Worm (Caenorhabditis elegans) whole organism, late embryonic: Measurements from ENCODE around the gene mrpl-10.

Experiments used
- T23F11.4 ChIP-seq: fragments of 200-800 bp; sonication (Bioruptor generic); optimal IDR thresholded peaks from 2 replicates; lab custom pipeline; 2018; ENCODE audit warnings: mild to moderate bottlenecking, missing genetic modification characterization, missing compliant biosample characterization
- nhr-232 ChIP-seq: sonication (generic microtip); optimal IDR thresholded peaks from 2 replicates; lab custom pipeline; 2016; ENCODE audit warnings: missing genetic modification characterization, missing compliant biosample characterization
- unc-86 ChIP-seq: sonication (generic microtip); optimal IDR thresholded peaks from 2 replicates; lab custom pipeline; 2016; ENCODE audit warnings: missing genetic modification characterization, missing compliant biosample characterization

- TF ChIP-seq T23F11.4 (GFP tag; lab: Kevin White, UChicago) (no peak), nhr-232 (no peak), unc-86 (tag; lab: Kevin White, UChicago) (no peak)
Observed at ce11 chrII:8238155-8238554, 40.2 kb downstream of the mrpl-10 start, which contains the start of gene nlp-5.
